Worm (Caenorhabditis elegans) whole organism, mixed stage, embryonic: ENCODE data around the gene Y46G5A.8.

Experiments used
- blmp-1 ChIP-seq: fragments of 150-350 bp; optimal IDR thresholded peaks from 2 replicates; lab custom pipeline; 2014; ENCODE audit warnings: missing biosample characterization, missing genetic modification characterization
- ces-1 ChIP-seq: fragments of 150-350 bp; optimal IDR thresholded peaks from 2 replicates; lab custom pipeline; 2014; ENCODE audit warnings: missing biosample characterization, missing genetic modification reagents, missing genetic modification characterization
- elt-3 ChIP-seq: fragments of 150-350 bp; optimal IDR thresholded peaks from 2 replicates; lab custom pipeline; 2014; ENCODE audit warnings: missing biosample characterization, missing genetic modification characterization
- lin-13 ChIP-seq: fragments of 150-350 bp; optimal IDR thresholded peaks from 2 replicates; lab custom pipeline; 2014; ENCODE audit warnings: missing biosample characterization, missing genetic modification characterization
- lin-32 ChIP-seq: fragments of 200-800 bp; sonication (Bioruptor generic); optimal IDR thresholded peaks from 2 replicates; lab custom pipeline; 2018; ENCODE audit warnings: mild to moderate bottlenecking, missing genetic modification characterization, missing compliant biosample characterization
- nhr-28 ChIP-seq: fragments of 150-350 bp; optimal IDR thresholded peaks from 2 replicates; lab custom pipeline; 2014; ENCODE audit warnings: missing biosample characterization, missing genetic modification characterization
- snpc-4 ChIP-seq: fragments of 150-350 bp; optimal IDR thresholded peaks from 2 replicates; lab custom pipeline; 2014; ENCODE audit warnings: missing biosample characterization, missing genetic modification characterization
- sptf-1 ChIP-seq: sonication (generic microtip); optimal IDR thresholded peaks from 2 replicates; lab custom pipeline; 2017; ENCODE audit warnings: mild to moderate bottlenecking, missing genetic modification characterization, moderate library complexity, missing compliant biosample characterization
- tbx-8 ChIP-seq: fragments of 200-800 bp; sonication (Bioruptor generic); optimal IDR thresholded peaks from 2 replicates; lab custom pipeline; 2018; ENCODE audit warnings: mild to moderate bottlenecking, missing genetic modification characterization, moderate library complexity, missing compliant biosample characterization
- unc-39 ChIP-seq: fragments of 150-350 bp; optimal IDR thresholded peaks from 2 replicates; lab custom pipeline; 2014; ENCODE audit warnings: missing biosample characterization, missing genetic modification characterization

ce11 chrII:12722049-12722448 lies 34.1 kb upstream of the Y46G5A.8 start:
- TF ChIP-seq unc-39 (no peak), lin-13 (tag; lab: Kevin White, UChicago) (no peak), snpc-4 (tag; lab: Kevin White, UChicago) (no peak), elt-3 (tag; lab: Kevin White, UChicago) (no peak), tbx-8 (GFP tag; lab: Kevin White, UChicago) (no peak), blmp-1 (tag; lab: Kevin White, UChicago) (no peak), nhr-28 (tag; lab: Kevin White, UChicago) (no peak), ces-1 (GFP tag; lab: Kevin White, UChicago) (no peak), sptf-1 (tag; lab: Kevin White, UChicago) (no peak), lin-32 (GFP tag; lab: Kevin White, UChicago) (no peak)
